Fruit fly (Drosophila melanogaster) whole organism, embryonic: ENCODE measurements around the gene Abl.
A peak's percentile ranks its signal among the peaks of the same experiment; 100 is the strongest.

Source experiments
- Aef1 ChIP-seq: fragments of 200-800 bp; sonication (Bioruptor generic); IDR thresholded peaks from 3 replicates; pipeline ENCODE4 v1.3.6; 2022; ENCODE audit warnings: missing biosample characterization, missing genetic modification characterization
- Atf3 ChIP-seq: fragments of 200-800 bp; sonication (Bioruptor generic); optimal IDR thresholded peaks from 3 replicates; lab custom pipeline; 2016; ENCODE audit warnings: missing biosample characterization, missing genetic modification characterization
- Atf6 ChIP-seq: fragments of 200-800 bp; sonication (Bioruptor generic); IDR thresholded peaks from 2 replicates; pipeline ENCODE4 v1.3.6; 2022; ENCODE audit warnings: missing biosample characterization, missing genetic modification characterization
- Bdp1 ChIP-seq: fragments of 200-800 bp; sonication (Bioruptor generic); optimal IDR thresholded peaks from 3 replicates; lab custom pipeline; 2016; ENCODE audit warnings: missing biosample characterization, missing genetic modification characterization
- CG10274 ChIP-seq: fragments of 200-800 bp; sonication (Bioruptor generic); optimal IDR thresholded peaks from 3 replicates; lab custom pipeline; 2017; ENCODE audit warnings: missing biosample characterization, mild to moderate bottlenecking, missing genetic modification characterization
- CG11504 ChIP-seq: fragments of 200-800 bp; sonication (Bioruptor generic); optimal IDR thresholded peaks from 3 replicates; lab custom pipeline; 2019; ENCODE audit warnings: missing biosample characterization, mild to moderate bottlenecking, missing genetic modification characterization, moderate library complexity
- CG12104 ChIP-seq: fragments of 200-800 bp; sonication (Bioruptor generic); optimal IDR thresholded peaks from 3 replicates; lab custom pipeline; 2016; ENCODE audit warnings: missing biosample characterization, missing genetic modification characterization
- CG12155 ChIP-seq: fragments of 200-800 bp; sonication (Bioruptor generic); optimal IDR thresholded peaks from 3 replicates; lab custom pipeline; 2016; ENCODE audit warnings: missing biosample characterization, missing genetic modification characterization
- CG12299 ChIP-seq: fragments of 200-800 bp; sonication (Bioruptor generic); optimal IDR thresholded peaks from 2 replicates; lab custom pipeline; 2018; ENCODE audit warnings: missing biosample characterization, mild to moderate bottlenecking, missing genetic modification characterization
- CG15073 ChIP-seq: fragments of 200-800 bp; sonication (Bioruptor generic); optimal IDR thresholded peaks from 2 replicates; lab custom pipeline; 2016; ENCODE audit warnings: missing biosample characterization, missing genetic modification characterization
- CG15601 ChIP-seq: fragments of 200-800 bp; sonication (Bioruptor generic); optimal IDR thresholded peaks from 3 replicates; lab custom pipeline; 2019; ENCODE audit warnings: missing biosample characterization, mild to moderate bottlenecking, missing genetic modification characterization, moderate library complexity
- CG17328 ChIP-seq: fragments of 200-800 bp; sonication (Bioruptor generic); IDR thresholded peaks from 2 replicates; pipeline ENCODE4 v1.3.6; 2022; ENCODE audit warnings: missing biosample characterization, missing genetic modification characterization
- CG2116 ChIP-seq: fragments of 200-800 bp; sonication (Bioruptor generic); optimal IDR thresholded peaks from 3 replicates; lab custom pipeline; 2018; ENCODE audit warnings: missing biosample characterization, mild to moderate bottlenecking, missing genetic modification characterization
- CG2120 ChIP-seq: fragments of 200-800 bp; sonication (Bioruptor generic); optimal IDR thresholded peaks from 3 replicates; lab custom pipeline; 2016; ENCODE audit warnings: missing biosample characterization, missing genetic modification characterization
- CG32532 ChIP-seq: fragments of 200-800 bp; sonication (Bioruptor generic); IDR thresholded peaks from 2 replicates; pipeline ENCODE4 v1.3.6; 2022; ENCODE audit warnings: missing biosample characterization, missing genetic modification characterization
- CG32772 ChIP-seq: fragments of 200-800 bp; sonication (Bioruptor generic); IDR thresholded peaks from 2 replicates; pipeline ENCODE4 v1.3.6; 2022; ENCODE audit warnings: missing biosample characterization, missing genetic modification characterization
- CG4707 ChIP-seq: fragments of 200-800 bp; sonication (Bioruptor generic); optimal IDR thresholded peaks from 2 replicates; lab custom pipeline; 2018; ENCODE audit warnings: missing biosample characterization, mild to moderate bottlenecking, missing genetic modification characterization, moderate library complexity
- CG6272 ChIP-seq: fragments of 200-800 bp; sonication (Bioruptor generic); IDR thresholded peaks from 2 replicates; pipeline ENCODE4 v1.3.6; 2022; ENCODE audit warnings: missing biosample characterization, missing genetic modification characterization
- CG6689 ChIP-seq: fragments of 200-800 bp; sonication (Bioruptor generic); IDR thresholded peaks from 2 replicates; pipeline ENCODE4 v1.3.6; 2022; ENCODE audit warnings: missing biosample characterization, missing genetic modification characterization
- CG7928 ChIP-seq: fragments of 200-800 bp; sonication (Bioruptor generic); optimal IDR thresholded peaks from 2 replicates; lab custom pipeline; 2017; ENCODE audit warnings: missing biosample characterization, mild to moderate bottlenecking, missing genetic modification characterization
- CG9817 ChIP-seq: fragments of 200-800 bp; sonication (Bioruptor generic); optimal IDR thresholded peaks from 2 replicates; lab custom pipeline; 2018; ENCODE audit warnings: missing biosample characterization, mild to moderate bottlenecking, missing genetic modification characterization, moderate library complexity
- CG9932 ChIP-seq: fragments of 200-800 bp; sonication (Bioruptor generic); IDR thresholded peaks from 2 replicates; pipeline ENCODE4 v1.3.6; 2022; ENCODE audit warnings: missing biosample characterization, missing genetic modification characterization
- CTCF ChIP-seq: fragments of 200-800 bp; sonication (Bioruptor generic); optimal IDR thresholded peaks from 2 replicates; lab custom pipeline; 2017; ENCODE audit warnings: missing biosample characterization, mild to moderate bottlenecking, missing genetic modification characterization, moderate library complexity
- Dbx ChIP-seq: fragments of 200-800 bp; sonication (Bioruptor generic); IDR thresholded peaks from 3 replicates; pipeline ENCODE4 v1.3.6; 2022; ENCODE audit warnings: missing biosample characterization, missing genetic modification characterization
- Dfd ChIP-seq, 2 experiments: fragments of >200 bp; optimal IDR thresholded peaks; 2 replicates each; lab custom pipeline; 2017; ENCODE audit warnings: missing biosample characterization in 2 of 2, missing genetic modification characterization in 2 of 2
- Elba2 ChIP-seq: fragments of 200-800 bp; sonication (Bioruptor generic); optimal IDR thresholded peaks from 3 replicates; lab custom pipeline; 2016; ENCODE audit warnings: missing biosample characterization, missing genetic modification characterization
- Ets65A ChIP-seq: fragments of 200-800 bp; sonication (Bioruptor generic); peaks from one replicate; lab custom pipeline; 2016; ENCODE audit warnings: missing biosample characterization, missing genetic modification characterization
- Fer2 ChIP-seq: fragments of 200-800 bp; sonication (Bioruptor generic); optimal IDR thresholded peaks from 2 replicates; lab custom pipeline; 2018; ENCODE audit warnings: missing biosample characterization, mild to moderate bottlenecking, missing genetic modification characterization, moderate library complexity
- HHEX ChIP-seq: fragments of 200-800 bp; sonication (Bioruptor generic); optimal IDR thresholded peaks from 3 replicates; lab custom pipeline; 2017; ENCODE audit warnings: missing biosample characterization, mild to moderate bottlenecking, missing genetic modification characterization, missing genetic modification reagents
- HLH3B ChIP-seq: fragments of 200-800 bp; sonication (Bioruptor generic); IDR thresholded peaks from 2 replicates; pipeline ENCODE4 v1.3.6; 2022; ENCODE audit warnings: missing biosample characterization, missing genetic modification characterization
- Med ChIP-seq: fragments of 200-800 bp; sonication (Bioruptor generic); peaks from one replicate; lab custom pipeline; 2016; ENCODE audit warnings: missing biosample characterization, missing genetic modification characterization, mild to moderate bottlenecking, inconsistent platforms, moderate library complexity
- Mrtf ChIP-seq: fragments of 200-800 bp; sonication (Bioruptor generic); IDR thresholded peaks from 3 replicates; pipeline ENCODE4 v1.3.6; 2022; ENCODE audit warnings: missing biosample characterization, missing genetic modification characterization
- Side ChIP-seq: fragments of 200-800 bp; sonication (Bioruptor generic); optimal IDR thresholded peaks from 2 replicates; lab custom pipeline; 2016; ENCODE audit warnings: missing biosample characterization, missing genetic modification characterization
- amos ChIP-seq: fragments of 200-800 bp; sonication (Bioruptor generic); IDR thresholded peaks from 2 replicates; pipeline ENCODE4 v1.3.6; 2022; ENCODE audit warnings: missing biosample characterization, missing genetic modification characterization; ENCODE audit not compliant: partially characterized antibody
- cato ChIP-seq: fragments of 200-800 bp; sonication (Bioruptor generic); optimal IDR thresholded peaks from 2 replicates; lab custom pipeline; 2016; ENCODE audit warnings: missing biosample characterization, missing genetic modification characterization, borderline replicate concordance
- dimm ChIP-seq: fragments of 200-800 bp; sonication (Bioruptor generic); IDR thresholded peaks from 2 replicates; pipeline ENCODE4 v1.3.6; 2022; ENCODE audit warnings: missing biosample characterization, missing genetic modification characterization
- dmrt11E ChIP-seq: fragments of 200-800 bp; sonication (Bioruptor generic); optimal IDR thresholded peaks from 3 replicates; lab custom pipeline; 2018; ENCODE audit warnings: missing biosample characterization, mild to moderate bottlenecking, missing genetic modification characterization, moderate library complexity
- gem ChIP-seq: fragments of 200-800 bp; sonication (Bioruptor generic); optimal IDR thresholded peaks from 2 replicates; lab custom pipeline; 2019; ENCODE audit warnings: missing biosample characterization, mild to moderate bottlenecking, missing genetic modification characterization, moderate library complexity
- kah ChIP-seq: fragments of 200-800 bp; sonication (Bioruptor generic); optimal IDR thresholded peaks from 2 replicates; lab custom pipeline; 2018; ENCODE audit warnings: missing biosample characterization, mild to moderate bottlenecking, missing genetic modification characterization
- ken ChIP-seq: fragments of 200-800 bp; sonication (Bioruptor generic); IDR thresholded peaks from 3 replicates; pipeline ENCODE4 v1.3.6; 2022; ENCODE audit warnings: missing biosample characterization, missing genetic modification characterization
- lilli ChIP-seq: fragments of 200-800 bp; sonication (Bioruptor generic); optimal IDR thresholded peaks from 3 replicates; lab custom pipeline; 2016; ENCODE audit warnings: missing biosample characterization, missing genetic modification characterization
- luna ChIP-seq: fragments of 200-800 bp; sonication (Bioruptor generic); optimal IDR thresholded peaks from 2 replicates; lab custom pipeline; 2016; ENCODE audit warnings: missing biosample characterization, missing genetic modification characterization
- phol ChIP-seq: fragments of 200-800 bp; sonication (Bioruptor generic); optimal IDR thresholded peaks from 3 replicates; lab custom pipeline; 2018; ENCODE audit warnings: missing biosample characterization, mild to moderate bottlenecking, missing genetic modification characterization, moderate library complexity
- row ChIP-seq: fragments of 200-800 bp; sonication (Bioruptor generic); IDR thresholded peaks from 3 replicates; pipeline ENCODE4 v1.3.6; 2022; ENCODE audit warnings: missing biosample characterization, missing genetic modification characterization
- salm ChIP-seq: fragments of 200-800 bp; sonication (Bioruptor generic); optimal IDR thresholded peaks from 2 replicates; lab custom pipeline; 2018; ENCODE audit warnings: missing biosample characterization, mild to moderate bottlenecking, missing genetic modification characterization
- sens ChIP-seq: fragments of 200-800 bp; sonication (Bioruptor generic); peaks from one replicate; lab custom pipeline; 2016; ENCODE audit warnings: missing biosample characterization, missing genetic modification characterization
- ssp ChIP-seq: fragments of 200-800 bp; sonication (Bioruptor generic); IDR thresholded peaks from 2 replicates; pipeline ENCODE4 v1.3.6; 2022; ENCODE audit warnings: missing biosample characterization, missing genetic modification characterization
- stwl ChIP-seq: fragments of 200-800 bp; sonication (Bioruptor generic); optimal IDR thresholded peaks from 3 replicates; lab custom pipeline; 2018; ENCODE audit warnings: missing biosample characterization, mild to moderate bottlenecking, missing genetic modification characterization, moderate library complexity
- usp ChIP-seq: fragments of >200 bp; optimal IDR thresholded peaks from 2 replicates; lab custom pipeline; 2017; ENCODE audit warnings: missing biosample characterization, missing genetic modification characterization

Gene Abl

dm6 chr3L:16567495-16567894 is 80.2 kb downstream of the Abl start (continued):
- TF ChIP-seq Dfd (GFP tag; optimal IDR thresholded peaks at IDR 0.05; lab: Kevin White, UChicago) (no peak), CG12299 (tag; lab: Kevin White, UChicago) (peak; percentile 60), CG15073 (no peak), Bdp1 (GFP tag; lab: Kevin White, UChicago) (no peak), Fer2 (peak; percentile 12), CG10274 (no peak), CG32532 (no peak), phol (tag; lab: Kevin White, UChicago) (peak; percentile 79), CG6272 (GFP tag; lab: Robert Waterston, UW) (no peak), gem (tag; lab: Kevin White, UChicago) (peak; percentile 83), Mrtf (GFP tag; lab: Robert Waterston, UW) (peak; percentile 30; the same call in 1 of the 3 replicates), CG11504 (tag; lab: Kevin White, UChicago) (peak; percentile 81), CG17328 (GFP tag; lab: Robert Waterston, UW) (peak; percentile 53), CG15601 (tag; lab: Kevin White, UChicago) (peak; percentile 73), CG7928 (no peak), CG32772 (no peak), Side (GFP tag; lab: Kevin White, UChicago) (no peak), CG12155 (GFP tag; lab: Kevin White, UChicago) (no peak), Ets65A (peak; percentile 36), usp (no peak), dmrt11E (tag; lab: Kevin White, UChicago) (peak; percentile 73), HLH3B (peak; percentile 67), Atf3 (GFP tag; lab: Kevin White, UChicago) (no peak), luna (no peak), ssp (GFP tag; lab: Robert Waterston, UW) (0 out of 2 replicates have a peak, but pooled peaks have one; percentile 30), HHEX (GFP tag; lab: Kevin White, UChicago) (peak; percentile 42), CG6689 (peak; percentile 61), CG12104 (GFP tag; lab: Kevin White, UChicago) (peak; percentile 9), salm (tag; lab: Kevin White, UChicago) (peak; percentile 64), kah (GFP tag; lab: Kevin White, UChicago) (peak; percentile 98), CG9817 (tag; lab: Kevin White, UChicago) (peak; percentile 18), cato (GFP tag; lab: Kevin White, UChicago) (peak; percentile 6), CG9932 (GFP tag; lab: Robert Waterston, UW) (no peak), CG4707 (GFP tag; lab: Kevin White, UChicago) (peak; percentile 34)

- TF ChIP-seq Dbx (no peak), row (0 out of 3 replicates have a peak, but pooled peaks have one; percentile 7), CG2116 (GFP tag; lab: Kevin White, UChicago) (peak; percentile 64), Elba2 (GFP tag; lab: Kevin White, UChicago) (no peak), dimm (GFP tag; lab: Robert Waterston, UW) (no peak), Atf6 (GFP tag; lab: Robert Waterston, UW) (no peak), CTCF (no peak), Aef1 (GFP tag; lab: Robert Waterston, UW) (no peak), lilli (GFP tag; lab: Kevin White, UChicago) (no peak), amos (GFP tag; lab: Robert Waterston, UW) (peak; percentile 8; the same call in 1 of the 2 replicates), Med (GFP tag; lab: Kevin White, UChicago) (peak; percentile 34), ken (0 out of 3 replicates have a peak, but pooled peaks have one; percentile 10), stwl (tag; lab: Kevin White, UChicago) (peak; percentile 97), sens (GFP tag; lab: Kevin White, UChicago) (peak; percentile 65), CG2120 (GFP tag; lab: Kevin White, UChicago) (no peak)
- TF ChIP-seq, all 482 proteins: peak for 7
Observed at dm6 chr3L:16566700-16567221, 80.9 kb downstream of the Abl start, which contains the start of gene UQCR-6.4L. TSS of gene UQCR-6.4L (plus strand) at chr3L:16566750.
